Fruit fly (Drosophila melanogaster): ENCODE measurements around the gene Chpf.

dm6 chrX:13108144-13108824 is 4.0 kb downstream of the Chpf start, which contains the start of gene Fer3HCH:
- TF ChIP-seq CG8478 (optimal IDR thresholded peaks at IDR 0.05): no peak
- TF ChIP-seq CTCF (optimal IDR thresholded peaks at IDR 0.05): no peak
